Fruit fly (Drosophila melanogaster) whole organism, embryonic: ENCODE measurements around the gene CG5861.

Experiments used
- Aef1 ChIP-seq: fragments of 200-800 bp; sonication (Bioruptor generic); IDR thresholded peaks from 3 replicates; pipeline ENCODE4 v1.3.6; 2022; ENCODE audit warnings: missing biosample characterization, missing genetic modification characterization
- Awh ChIP-seq: fragments of 200-800 bp; sonication (Bioruptor generic); IDR thresholded peaks from 2 replicates; pipeline ENCODE4, ENCODE4 v1.3.6; 2022; ENCODE audit warnings: missing biosample characterization, missing genetic modification characterization
- CG10979 ChIP-seq: fragments of 200-800 bp; sonication (Bioruptor generic); optimal IDR thresholded peaks from 2 replicates; lab custom pipeline; 2018; ENCODE audit warnings: missing biosample characterization, mild to moderate bottlenecking, missing genetic modification characterization, moderate library complexity
- CG12155 ChIP-seq: fragments of 200-800 bp; sonication (Bioruptor generic); optimal IDR thresholded peaks from 3 replicates; lab custom pipeline; 2016; ENCODE audit warnings: missing biosample characterization, missing genetic modification characterization
- CG1233 ChIP-seq: fragments of 200-800 bp; sonication (Bioruptor generic); optimal IDR thresholded peaks from 4 replicates; lab custom pipeline; 2018; ENCODE audit warnings: missing biosample characterization, mild to moderate bottlenecking, missing genetic modification characterization
- CG12769 ChIP-seq: fragments of 200-800 bp; sonication (Bioruptor generic); optimal IDR thresholded peaks from 2 replicates; lab custom pipeline; 2019; ENCODE audit warnings: missing biosample characterization, mild to moderate bottlenecking, missing genetic modification characterization, moderate library complexity
- CG13287 ChIP-seq: fragments of 200-800 bp; sonication (Bioruptor generic); IDR thresholded peaks from 2 replicates; pipeline ENCODE4 v1.3.6; 2022; ENCODE audit warnings: missing biosample characterization, missing genetic modification characterization; ENCODE audit not compliant: partially characterized antibody
- CG14014 ChIP-seq: fragments of 200-800 bp; sonication (Bioruptor generic); IDR thresholded peaks from 2 replicates; pipeline ENCODE4 v1.3.6; 2022; ENCODE audit warnings: missing biosample characterization, missing genetic modification characterization
- CG17186 ChIP-seq: fragments of 200-800 bp; sonication (Bioruptor generic); optimal IDR thresholded peaks from 3 replicates; lab custom pipeline; 2017; ENCODE audit warnings: missing biosample characterization, missing genetic modification reagents, missing genetic modification characterization
- CG17359 ChIP-seq: fragments of 200-800 bp; sonication (Bioruptor generic); optimal IDR thresholded peaks from 3 replicates; lab custom pipeline; 2018; ENCODE audit warnings: missing biosample characterization, mild to moderate bottlenecking, missing genetic modification characterization, moderate library complexity
- CG2202 ChIP-seq: fragments of 200-800 bp; sonication (Bioruptor generic); optimal IDR thresholded peaks from 2 replicates; lab custom pipeline; 2018; ENCODE audit warnings: missing biosample characterization, mild to moderate bottlenecking, missing genetic modification characterization
- CG34376 ChIP-seq: fragments of 200-800 bp; sonication (Bioruptor generic); optimal IDR thresholded peaks from 2 replicates; lab custom pipeline; 2018; ENCODE audit warnings: missing biosample characterization, mild to moderate bottlenecking, missing genetic modification characterization
- CG4404 ChIP-seq: fragments of 200-800 bp; sonication (Bioruptor generic); IDR thresholded peaks from 2 replicates; pipeline ENCODE4 v1.3.6; 2022; ENCODE audit warnings: missing biosample characterization, missing genetic modification characterization
- CG4617 ChIP-seq: fragments of 200-800 bp; sonication (Bioruptor generic); optimal IDR thresholded peaks from 3 replicates; lab custom pipeline; 2016; ENCODE audit warnings: missing biosample characterization, missing genetic modification characterization, borderline replicate concordance
- CG4730 ChIP-seq: fragments of 200-800 bp; sonication (Bioruptor generic); IDR thresholded peaks from 2 replicates; pipeline ENCODE4 v1.3.6; 2022; ENCODE audit warnings: missing biosample characterization, missing genetic modification characterization
- CG6254 ChIP-seq: fragments of 200-800 bp; sonication (Bioruptor generic); optimal IDR thresholded peaks from 3 replicates; lab custom pipeline; 2017; ENCODE audit warnings: mild to moderate bottlenecking, missing biosample characterization, missing genetic modification reagents, missing genetic modification characterization
- CG8478 ChIP-seq: fragments of >200 bp; optimal IDR thresholded peaks from 2 replicates; lab custom pipeline; 2018
- CG8944 ChIP-seq: fragments of 200-800 bp; sonication (Bioruptor generic); optimal IDR thresholded peaks from 3 replicates; lab custom pipeline; 2016; ENCODE audit warnings: missing biosample characterization, missing genetic modification characterization
- CG9609 ChIP-seq: fragments of 200-800 bp; sonication (Bioruptor generic); optimal IDR thresholded peaks from 3 replicates; lab custom pipeline; 2016; ENCODE audit warnings: missing biosample characterization, missing genetic modification characterization
- CG9797 ChIP-seq: fragments of 200-800 bp; sonication (Bioruptor generic); optimal IDR thresholded peaks from 3 replicates; lab custom pipeline; 2018; ENCODE audit warnings: missing biosample characterization, mild to moderate bottlenecking, missing genetic modification characterization
- D ChIP-seq, 2 experiments: fragments of 200-800 bp in 1 of 2; fragments of >200 bp in 1 of 2; sonication (Bioruptor generic) in 1 of 2; optimal IDR thresholded peaks; 2 replicates in 1 of 2; 3 replicates in 1 of 2; lab custom pipeline; 2017; ENCODE audit warnings: mild to moderate bottlenecking in 1 of 2, missing biosample characterization in 1 of 2, missing genetic modification characterization in 1 of 2, missing genetic modification reagents in 1 of 2
- ERR ChIP-seq: fragments of 200-800 bp; sonication (Bioruptor generic); optimal IDR thresholded peaks from 2 replicates; lab custom pipeline; 2016; ENCODE audit warnings: missing biosample characterization, missing genetic modification characterization
- Hey ChIP-seq: fragments of 200-800 bp; sonication (Bioruptor generic); optimal IDR thresholded peaks from 3 replicates; lab custom pipeline; 2018; ENCODE audit warnings: missing biosample characterization, mild to moderate bottlenecking, missing genetic modification characterization
- Lhr ChIP-seq: fragments of 200-800 bp; sonication (Bioruptor generic); optimal IDR thresholded peaks from 3 replicates; lab custom pipeline; 2017; ENCODE audit warnings: mild to moderate bottlenecking, missing biosample characterization, missing genetic modification reagents, missing genetic modification characterization
- MBD-R2 ChIP-seq: fragments of 200-800 bp; sonication (Bioruptor generic); IDR thresholded peaks from 2 replicates; pipeline ENCODE4 v1.3.6; 2022; ENCODE audit warnings: missing biosample characterization, missing genetic modification characterization
- Max ChIP-seq: fragments of 200-800 bp; sonication (Bioruptor generic); optimal IDR thresholded peaks from 2 replicates; lab custom pipeline; 2016; ENCODE audit warnings: missing biosample characterization, mild to moderate bottlenecking, missing genetic modification characterization
- Med ChIP-seq: fragments of 200-800 bp; sonication (Bioruptor generic); peaks from one replicate; lab custom pipeline; 2016; ENCODE audit warnings: missing biosample characterization, missing genetic modification characterization, mild to moderate bottlenecking, inconsistent platforms, moderate library complexity
- Mes4 ChIP-seq: fragments of 200-800 bp; sonication (Bioruptor generic); optimal IDR thresholded peaks from 2 replicates; lab custom pipeline; 2016; ENCODE audit warnings: missing biosample characterization, missing genetic modification characterization
- Myb ChIP-seq: fragments of 200-800 bp; sonication (Bioruptor generic); optimal IDR thresholded peaks from 2 replicates; lab custom pipeline; 2016; ENCODE audit warnings: missing biosample characterization, missing genetic modification characterization
- Ravus ChIP-seq: fragments of 200-800 bp; sonication (Bioruptor generic); IDR thresholded peaks from 2 replicates; pipeline ENCODE4 v1.3.6; 2022; ENCODE audit warnings: missing biosample characterization, missing genetic modification characterization
- cas ChIP-seq: fragments of 200-800 bp; sonication (Bioruptor generic); IDR thresholded peaks from 2 replicates; pipeline ENCODE4 v1.3.6; 2022; ENCODE audit warnings: missing biosample characterization, missing genetic modification characterization
- corto ChIP-seq: fragments of 200-800 bp; sonication (Bioruptor generic); optimal IDR thresholded peaks from 2 replicates; lab custom pipeline; 2016; ENCODE audit warnings: missing biosample characterization, mild to moderate bottlenecking, missing genetic modification characterization, moderate library complexity
- da ChIP-seq: fragments of 200-800 bp; sonication (Bioruptor generic); optimal IDR thresholded peaks from 2 replicates; lab custom pipeline; 2016; ENCODE audit warnings: missing biosample characterization, missing genetic modification characterization
- dm ChIP-seq: fragments of 200-800 bp; sonication (Bioruptor generic); optimal IDR thresholded peaks from 3 replicates; lab custom pipeline; 2016; ENCODE audit warnings: missing biosample characterization, missing genetic modification characterization
- ems ChIP-seq: fragments of 200-800 bp; sonication (Bioruptor generic); optimal IDR thresholded peaks from 3 replicates; lab custom pipeline; 2016; ENCODE audit warnings: missing biosample characterization, missing genetic modification characterization
- gsb ChIP-seq: fragments of 200-800 bp; sonication (Bioruptor generic); IDR thresholded peaks from 2 replicates; pipeline ENCODE4 v1.3.6; 2022; ENCODE audit warnings: missing biosample characterization, missing genetic modification characterization
- gsb-n ChIP-seq: fragments of 200-800 bp; sonication (Bioruptor generic); optimal IDR thresholded peaks from 3 replicates; lab custom pipeline; 2018; ENCODE audit warnings: missing biosample characterization, mild to moderate bottlenecking, missing genetic modification characterization
- ham ChIP-seq: fragments of 200-800 bp; sonication (Bioruptor generic); IDR thresholded peaks from 2 replicates; pipeline ENCODE4 v1.3.6; 2022; ENCODE audit warnings: missing biosample characterization, missing genetic modification characterization
- insv ChIP-seq, 2 experiments: fragments of 200-800 bp; sonication (Bioruptor generic); optimal IDR thresholded peaks; 3 replicates each; lab custom pipeline; 2016 to 2018; ENCODE audit warnings: missing biosample characterization in 2 of 2, missing genetic modification characterization in 2 of 2
- ranshi ChIP-seq: fragments of 200-800 bp; sonication (Bioruptor generic); IDR thresholded peaks from 2 replicates; pipeline ENCODE4 v1.3.6; 2022; ENCODE audit warnings: missing biosample characterization, missing genetic modification characterization
- seq ChIP-seq: fragments of 200-800 bp; sonication (Bioruptor generic); IDR thresholded peaks from 2 replicates; pipeline ENCODE4 v1.3.6; 2022; ENCODE audit warnings: missing biosample characterization, missing genetic modification characterization
- sisA ChIP-seq: fragments of 200-800 bp; sonication (Bioruptor generic); IDR thresholded peaks from 2 replicates; pipeline ENCODE4 v1.3.6; 2022; ENCODE audit warnings: missing biosample characterization, missing genetic modification characterization
- sr ChIP-seq: fragments of 200-800 bp; sonication (Bioruptor generic); IDR thresholded peaks from 3 replicates; pipeline ENCODE4 v1.3.6; 2022; ENCODE audit warnings: missing biosample characterization, missing genetic modification characterization
- sug ChIP-seq: fragments of 200-800 bp; optimal IDR thresholded peaks from 2 replicates; lab custom pipeline; 2019; ENCODE audit warnings: missing biosample characterization, mild to moderate bottlenecking, missing genetic modification characterization, moderate library complexity
- ttk ChIP-seq: fragments of 200-800 bp; sonication (Bioruptor generic); IDR thresholded peaks from 2 replicates; pipeline ENCODE4 v2.1.2; 2022; ENCODE audit warnings: missing biosample characterization, missing genetic modification characterization
- tup ChIP-seq: fragments of 200-800 bp; sonication (Bioruptor generic); optimal IDR thresholded peaks from 2 replicates; lab custom pipeline; 2016; ENCODE audit warnings: missing biosample characterization, mild to moderate bottlenecking, missing genetic modification characterization, moderate library complexity
- vnd ChIP-seq: fragments of 200-800 bp; sonication (Bioruptor generic); IDR thresholded peaks from 3 replicates; pipeline ENCODE4 v1.3.6; 2022; ENCODE audit warnings: missing biosample characterization, missing genetic modification characterization; ENCODE audit not compliant: partially characterized antibody
- wor ChIP-seq: fragments of 200-800 bp; sonication (Bioruptor generic); IDR thresholded peaks from 2 replicates; pipeline ENCODE4 v1.3.6; 2022; ENCODE audit warnings: missing biosample characterization, missing genetic modification characterization
- z ChIP-seq: fragments of 200-800 bp; sonication (Bioruptor generic); IDR thresholded peaks from 3 replicates; pipeline ENCODE4 v1.3.6; 2022; ENCODE audit warnings: missing biosample characterization, missing genetic modification characterization

Gene CG5861

DNA sequence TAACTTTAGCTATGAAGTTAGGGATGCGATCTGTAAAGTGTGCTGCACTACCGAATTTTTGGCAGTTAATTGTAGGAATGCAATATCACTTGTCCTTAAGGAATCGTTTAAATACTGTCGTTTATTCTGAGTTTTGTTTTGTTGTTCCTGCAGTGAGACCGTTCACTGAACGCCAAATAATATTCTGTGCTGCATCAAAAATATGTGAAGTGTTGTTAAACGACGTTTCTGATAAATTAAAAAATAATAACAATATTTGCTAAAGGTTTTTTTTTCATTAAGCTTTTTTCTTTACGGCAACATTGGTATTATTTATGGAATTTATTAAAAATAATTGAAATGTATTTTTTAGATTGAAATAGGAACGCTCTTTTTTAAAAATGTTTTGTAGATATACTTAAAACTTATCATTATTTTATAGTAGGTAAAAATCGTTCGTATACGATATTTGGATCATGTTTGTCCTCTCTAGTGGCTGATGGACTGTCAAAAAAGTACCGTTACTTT lies 4.3 kb downstream of the CG5861 start, which contains the start of gene GMF (continued):
- TF ChIP-seq ERR (no peak), dm (GFP tag; lab: Kevin White, UChicago) (no peak), Aef1 (GFP tag; lab: Robert Waterston, UW) (no peak), ham (GFP tag; lab: Robert Waterston, UW) (no peak), tup (GFP tag; lab: Kevin White, UChicago) (no peak), da (GFP tag; lab: Kevin White, UChicago) (no peak), ttk (no peak), CG9797 (peak; percentile 60), ranshi (no peak), CG17186 (GFP tag; lab: Kevin White, UChicago) (no peak), CG17359 (tag; lab: Kevin White, UChicago) (peak; percentile 14), CG1233 (GFP tag; lab: Kevin White, UChicago) (no peak), sr (no peak; the same call in 2 of the 3 replicates), Mes4 (GFP tag; lab: Kevin White, UChicago) (no peak), CG8478 (lab: Kevin White, UChicago) (no peak), Max (peak; percentile 46), CG12769 (tag; lab: Kevin White, UChicago) (no peak), CG4617 (peak; percentile 64), Hey (no peak), Ravus (GFP tag; lab: Robert Waterston, UW) (no peak)

DNA sequence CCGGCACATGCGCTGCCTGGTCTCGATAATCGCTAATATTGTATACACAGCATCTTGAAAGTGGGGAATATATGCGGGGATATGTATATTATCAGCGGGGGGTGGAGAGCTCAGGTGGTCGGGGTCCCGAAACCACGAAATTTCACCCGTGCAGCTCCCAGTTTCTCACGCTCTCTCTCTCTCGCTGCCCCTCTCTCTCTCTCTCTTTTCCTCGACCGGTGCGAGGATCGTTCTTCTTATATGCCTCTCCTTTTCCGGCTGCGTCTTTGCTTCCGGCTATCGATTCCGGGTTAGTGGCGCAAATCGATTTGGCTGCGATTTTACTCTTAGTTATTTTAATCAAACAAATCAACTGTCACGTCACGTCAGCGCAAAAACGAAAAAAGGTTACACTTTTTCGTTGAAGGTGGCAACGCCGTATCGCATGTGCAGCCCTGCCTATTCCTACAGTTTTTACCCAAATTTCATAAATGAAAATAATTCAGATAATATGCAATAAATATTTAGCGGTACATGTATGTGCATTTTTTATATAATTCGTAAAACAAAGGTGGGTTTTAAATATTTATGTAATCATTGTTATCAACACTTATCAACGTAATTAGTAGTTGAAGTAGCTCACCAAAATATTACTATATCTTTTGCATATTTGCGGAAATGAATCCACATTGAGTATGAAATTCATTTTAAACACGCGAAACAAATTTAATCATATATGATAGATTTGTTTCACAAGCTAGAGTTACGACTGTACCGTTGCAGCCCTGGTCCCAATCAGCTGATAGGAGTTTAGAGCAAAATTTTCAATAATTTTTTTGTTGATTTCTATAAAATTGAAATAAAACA lies 7.4 kb downstream of the CG5861 start, which contains the start of the genes heix and CG17328:
TSS of gene heix (minus strand) at position 393 of the 846 bp plus-strand sequence.
TSS of gene CG17328 (plus strand) at position 478 of the 846 bp plus-strand sequence.
- TF ChIP-seq wor (peak; percentile 41; the same call in 1 of the 2 replicates), CG12155 (GFP tag; lab: Kevin White, UChicago) (peak; percentile 58), CG8944 (peak; percentile 57), CG2202 (tag; lab: Kevin White, UChicago) (no peak), CG9609 (GFP tag; lab: Kevin White, UChicago) (peak; percentile 53), sug (tag; lab: Kevin White, UChicago) (peak; percentile 66), CG4404 (GFP tag; lab: Robert Waterston, UW) (peak; percentile 54), Myb (GFP tag; lab: Kevin White, UChicago) (peak; percentile 39), CG10979 (peak; percentile 45), CG6254 (no peak), CG14014 (GFP tag; lab: Robert Waterston, UW) (peak; percentile 78), cas (GFP tag; lab: Robert Waterston, UW) (no peak), CG13287 (GFP tag; lab: Robert Waterston, UW) (0 out of 2 replicates have a peak, but pooled peaks have one; percentile 28), gsb (GFP tag; lab: Robert Waterston, UW) (no peak), Lhr (GFP tag; lab: Kevin White, UChicago) (no peak), vnd (GFP tag; lab: Robert Waterston, UW) (no peak), CG4730 (peak; percentile 52; the same call in 1 of the 2 replicates), MBD-R2 (GFP tag; lab: Robert Waterston, UW) (peak; percentile 75; the same call in 1 of the 2 replicates), z (GFP tag; lab: Robert Waterston, UW) (no peak), ems (peak; percentile 52), D (optimal IDR thresholded peaks at IDR 0.05; lab: Kevin White, UChicago) (no peak), D (GFP tag; optimal IDR thresholded peaks at IDR 0.05; lab: Kevin White, UChicago) (peak; percentile 50), seq (GFP tag; lab: Robert Waterston, UW) (peak; percentile 28; the same call in 1 of the 2 replicates), sisA (GFP tag; lab: Robert Waterston, UW) (peak; percentile 80), Med (GFP tag; lab: Kevin White, UChicago) (peak; percentile 93), corto (GFP tag; lab: Kevin White, UChicago) (peak; percentile 33), Awh (0 out of 2 replicates have a peak, but pooled peaks have one; percentile 12), CG34376 (peak; percentile 61), gsb-n (tag; lab: Kevin White, UChicago) (peak; percentile 50), insv (GFP tag; optimal IDR thresholded peaks at IDR 0.05; lab: Kevin White, UChicago) (peak in 1 of 2 experiments; percentile 36)
